Worm (Caenorhabditis elegans) whole organism, L3 larva: ENCODE data around the gene cul-1.

Source experiments
- ama-1 ChIP-seq: fragments of 150-350 bp; optimal IDR thresholded peaks from 2 replicates; lab custom pipeline; 2018
- ceh-28 ChIP-seq: fragments of 150-350 bp; optimal IDR thresholded peaks from 2 replicates; lab custom pipeline; 2014; ENCODE audit warnings: missing biosample characterization, missing genetic modification reagents, missing genetic modification characterization
- lin-39 ChIP-seq: fragments of 150-350 bp; optimal IDR thresholded peaks from 2 replicates; lab custom pipeline; 2018; ENCODE audit warnings: missing biosample characterization, missing genetic modification reagents, missing genetic modification characterization
- nfya-1 ChIP-seq: sonication (generic microtip); optimal IDR thresholded peaks from 2 replicates; lab custom pipeline; 2017; ENCODE audit warnings: missing genetic modification characterization, mild to moderate bottlenecking, missing compliant biosample characterization, antibody characterized with exemption, moderate library complexity; ENCODE audit not compliant: insufficient read depth
- nhr-11 ChIP-seq: fragments of 150-350 bp; optimal IDR thresholded peaks from 2 replicates; lab custom pipeline; 2014; ENCODE audit warnings: missing biosample characterization, missing genetic modification characterization

- no peak for TF ChIP-seq nhr-11 (tag; lab: Kevin White, UChicago)
- TF ChIP-seq nfya-1 (tag; lab: Kevin White, UChicago) = peak; percentile 25
- no peak for TF ChIP-seq ama-1 (lab: Kevin White, UChicago)
- no peak for TF ChIP-seq lin-39
- no peak for TF ChIP-seq ceh-28 (tag; lab: Kevin White, UChicago)
Measured at ce11 chrIII:10470927-10471326, at the start of gene cul-1.
